Worm (Caenorhabditis elegans): ENCODE data around the gene sax-1.

The sax-1 gene

ce11 chrX:3668842-3669241, 18.9 kb upstream of the sax-1 start, which contains the start of gene snet-1:
Gene snet-1, minus strand, starts transcription at chrX:3668942.
- TF ChIP-seq sea-1 (GFP tag; conservative IDR thresholded peaks at IDR 0.05) (no peak), scrt-1 (GFP tag; IDR thresholded peaks at IDR 0.05) (no peak), ceh-36 (tag; optimal IDR thresholded peaks at IDR 0.05) (no peak), B0310.2 (tag; optimal IDR thresholded peaks at IDR 0.05) (no peak), ets-7 (tag; optimal IDR thresholded peaks at IDR 0.05) (no peak), aly-1 (tag; optimal IDR thresholded peaks at IDR 0.05) (no peak), ceh-13 (GFP tag; optimal IDR thresholded peaks at IDR 0.05) (no peak), tbx-37 (GFP tag; conservative IDR thresholded peaks at IDR 0.05) (no peak), hnd-1 (tag; optimal IDR thresholded peaks at IDR 0.05) (no peak), hmg-4 (GFP tag; optimal IDR thresholded peaks at IDR 0.05) (no peak), tbx-11 (GFP tag; IDR thresholded peaks at IDR 0.05) (no peak), pes-1 (GFP tag; IDR thresholded peaks at IDR 0.05) (no peak), ama-1 (optimal IDR thresholded peaks at IDR 0.05) (no peak), F13C5.2 (tag; optimal IDR thresholded peaks at IDR 0.05) (no peak), flt-1 (GFP tag; IDR thresholded peaks at IDR 0.05) (no peak), hmbx-1 (tag; optimal IDR thresholded peaks at IDR 0.05) (no peak), tra-4 (tag; optimal IDR thresholded peaks at IDR 0.05) (no peak)

- TF ChIP-seq hmbx-1 (tag; optimal IDR thresholded peaks at IDR 0.05): no peak
- no peak for TF ChIP-seq aly-1 (tag; optimal IDR thresholded peaks at IDR 0.05)
- no peak for TF ChIP-seq ets-7 (tag; optimal IDR thresholded peaks at IDR 0.05)
- no peak for TF ChIP-seq F13C5.2 (tag; optimal IDR thresholded peaks at IDR 0.05)
- no peak for TF ChIP-seq scrt-1 (GFP tag; IDR thresholded peaks at IDR 0.05)
- no peak for TF ChIP-seq tra-4 (tag; optimal IDR thresholded peaks at IDR 0.05)
- TF ChIP-seq pes-1 (GFP tag; IDR thresholded peaks at IDR 0.05): no peak
- TF ChIP-seq sea-1 (GFP tag; conservative IDR thresholded peaks at IDR 0.05): no peak
- no peak for TF ChIP-seq hmg-4 (GFP tag; optimal IDR thresholded peaks at IDR 0.05)
- no peak for TF ChIP-seq flt-1 (GFP tag; IDR thresholded peaks at IDR 0.05)
- TF ChIP-seq ama-1 (optimal IDR thresholded peaks at IDR 0.05): no peak
Measured at ce11 chrX:3659192-3659591, 9.2 kb upstream of the sax-1 start, which contains the start of gene R11G1.1. Gene R11G1.1, plus strand, starts transcription at chrX:3659492.

ce11 chrX:3655972-3656371, 6.0 kb upstream of the sax-1 start, which contains the start of gene R11G1.7:
Gene R11G1.7, plus strand, starts transcription at chrX:3656272.
- TF ChIP-seq ets-7 (tag; optimal IDR thresholded peaks at IDR 0.05) (no peak), F13C5.2 (tag; optimal IDR thresholded peaks at IDR 0.05) (no peak)

ce11 chrX:3654623-3655022, 4.7 kb upstream of the sax-1 start, which contains the start of gene R11G1.11:
Gene R11G1.11, plus strand, starts transcription at chrX:3654923.
- TF ChIP-seq tbx-11 (GFP tag; IDR thresholded peaks at IDR 0.05) (no peak), ama-1 (optimal IDR thresholded peaks at IDR 0.05) (no peak), ceh-36 (tag; optimal IDR thresholded peaks at IDR 0.05) (no peak), hnd-1 (tag; optimal IDR thresholded peaks at IDR 0.05) (no peak), hmg-4 (GFP tag; optimal IDR thresholded peaks at IDR 0.05) (no peak), B0310.2 (tag; optimal IDR thresholded peaks at IDR 0.05) (no peak), scrt-1 (GFP tag; IDR thresholded peaks at IDR 0.05) (no peak), aly-1 (tag; optimal IDR thresholded peaks at IDR 0.05) (no peak), tbx-37 (GFP tag; conservative IDR thresholded peaks at IDR 0.05) (no peak), F13C5.2 (tag; optimal IDR thresholded peaks at IDR 0.05) (no peak)

ce11 chrX:3645924-3646323, 4.0 kb downstream of the sax-1 start:
- no peak for TF ChIP-seq tbx-11 (GFP tag; IDR thresholded peaks at IDR 0.05)
- TF ChIP-seq pes-1 (GFP tag; IDR thresholded peaks at IDR 0.05): no peak
- TF ChIP-seq B0310.2 (tag; optimal IDR thresholded peaks at IDR 0.05): no peak

ce11 chrX:3644796-3645195, 5.2 kb downstream of the sax-1 start, which contains the start of gene tmem-24:
Gene tmem-24, minus strand, starts transcription at chrX:3644896.
- TF ChIP-seq tbx-37 (GFP tag; conservative IDR thresholded peaks at IDR 0.05) (no peak), tra-4 (tag; optimal IDR thresholded peaks at IDR 0.05) (no peak), aly-1 (tag; optimal IDR thresholded peaks at IDR 0.05) (no peak), ama-1 (optimal IDR thresholded peaks at IDR 0.05) (no peak), B0310.2 (tag; optimal IDR thresholded peaks at IDR 0.05) (no peak), sea-1 (GFP tag; conservative IDR thresholded peaks at IDR 0.05) (no peak), ets-7 (tag; optimal IDR thresholded peaks at IDR 0.05) (no peak), hmg-4 (GFP tag; optimal IDR thresholded peaks at IDR 0.05) (no peak), pes-1 (GFP tag; IDR thresholded peaks at IDR 0.05) (no peak), tbx-11 (GFP tag; IDR thresholded peaks at IDR 0.05) (no peak), ceh-36 (tag; optimal IDR thresholded peaks at IDR 0.05) (no peak), scrt-1 (GFP tag; IDR thresholded peaks at IDR 0.05) (no peak), flt-1 (GFP tag; IDR thresholded peaks at IDR 0.05) (no peak), hnd-1 (tag; optimal IDR thresholded peaks at IDR 0.05) (no peak), hmbx-1 (tag; optimal IDR thresholded peaks at IDR 0.05) (no peak), F13C5.2 (tag; optimal IDR thresholded peaks at IDR 0.05) (no peak), ceh-13 (GFP tag; optimal IDR thresholded peaks at IDR 0.05) (no peak)

- no peak for TF ChIP-seq ama-1 (optimal IDR thresholded peaks at IDR 0.05)
- no peak for TF ChIP-seq tra-4 (tag; optimal IDR thresholded peaks at IDR 0.05)
- no peak for TF ChIP-seq hnd-1 (tag; optimal IDR thresholded peaks at IDR 0.05)
- TF ChIP-seq sea-1 (GFP tag; conservative IDR thresholded peaks at IDR 0.05): no peak
- TF ChIP-seq hmg-4 (GFP tag; optimal IDR thresholded peaks at IDR 0.05): no peak
- no peak for TF ChIP-seq B0310.2 (tag; optimal IDR thresholded peaks at IDR 0.05)
- TF ChIP-seq F13C5.2 (tag; optimal IDR thresholded peaks at IDR 0.05): no peak
Measured at ce11 chrX:3634782-3635181, 15.2 kb downstream of the sax-1 start.

ce11 chrX:3633654-3634053, 16.3 kb downstream of the sax-1 start, which contains the start of gene gst-11:
Gene gst-11, minus strand, starts transcription at chrX:3633754.
- TF ChIP-seq scrt-1 (GFP tag; IDR thresholded peaks at IDR 0.05): no peak
